Fruit fly (Drosophila melanogaster) whole organism, embryonic: ENCODE data around the gene Sec15.

Experiments
- CG11085 ChIP-seq: fragments of 200-800 bp; sonication (Bioruptor generic); IDR thresholded peaks from 2 replicates; pipeline ENCODE4 v1.3.6; 2022; ENCODE audit warnings: missing biosample characterization, missing genetic modification characterization
- CG12104 ChIP-seq: fragments of 200-800 bp; sonication (Bioruptor generic); optimal IDR thresholded peaks from 3 replicates; lab custom pipeline; 2016; ENCODE audit warnings: missing biosample characterization, missing genetic modification characterization
- CG12744 ChIP-seq: fragments of 200-800 bp; sonication (Bioruptor generic); optimal IDR thresholded peaks from 2 replicates; lab custom pipeline; 2016; ENCODE audit warnings: missing biosample characterization, missing genetic modification characterization
- CG16779 ChIP-seq: fragments of 200-800 bp; sonication (Bioruptor generic); IDR thresholded peaks from 2 replicates; pipeline ENCODE4 v1.3.6; 2022; ENCODE audit warnings: missing biosample characterization, missing genetic modification characterization
- CG17328 ChIP-seq: fragments of 200-800 bp; sonication (Bioruptor generic); IDR thresholded peaks from 2 replicates; pipeline ENCODE4 v1.3.6; 2022; ENCODE audit warnings: missing biosample characterization, missing genetic modification characterization
- CG30403 ChIP-seq: fragments of 200-800 bp; sonication (Bioruptor generic); optimal IDR thresholded peaks from 3 replicates; lab custom pipeline; 2016; ENCODE audit warnings: missing biosample characterization, missing genetic modification characterization
- CG33213 ChIP-seq: fragments of 200-800 bp; sonication (Bioruptor generic); optimal IDR thresholded peaks from 3 replicates; lab custom pipeline; 2016; ENCODE audit warnings: missing biosample characterization, missing genetic modification characterization
- CG4328 ChIP-seq: fragments of 200-800 bp; sonication (Bioruptor generic); optimal IDR thresholded peaks from 3 replicates; lab custom pipeline; 2017; ENCODE audit warnings: missing biosample characterization, missing genetic modification reagents, missing genetic modification characterization
- CG43689 ChIP-seq: fragments of 200-800 bp; sonication (Bioruptor generic); IDR thresholded peaks from 2 replicates; pipeline ENCODE4 v1.3.6; 2022; ENCODE audit warnings: missing biosample characterization, missing genetic modification characterization
- CG5245 ChIP-seq: fragments of 200-800 bp; sonication (Bioruptor generic); optimal IDR thresholded peaks from 3 replicates; lab custom pipeline; 2016; ENCODE audit warnings: missing biosample characterization, missing genetic modification characterization
- CG6683 ChIP-seq: fragments of 200-800 bp; sonication (Bioruptor generic); optimal IDR thresholded peaks from 2 replicates; lab custom pipeline; 2017; ENCODE audit warnings: missing biosample characterization, mild to moderate bottlenecking, missing genetic modification characterization, missing genetic modification reagents
- CG7839 ChIP-seq: fragments of 200-800 bp; sonication (Bioruptor generic); optimal IDR thresholded peaks from 3 replicates; lab custom pipeline; 2018; ENCODE audit warnings: missing biosample characterization, mild to moderate bottlenecking, missing genetic modification characterization, moderate library complexity
- CG8478 ChIP-seq: fragments of >200 bp; optimal IDR thresholded peaks from 2 replicates; lab custom pipeline; 2018
- CG9609 ChIP-seq: fragments of 200-800 bp; sonication (Bioruptor generic); optimal IDR thresholded peaks from 3 replicates; lab custom pipeline; 2016; ENCODE audit warnings: missing biosample characterization, missing genetic modification characterization
- CoRest ChIP-seq: fragments of 200-800 bp; sonication (Bioruptor generic); optimal IDR thresholded peaks from 3 replicates; lab custom pipeline; 2018; ENCODE audit warnings: missing biosample characterization, mild to moderate bottlenecking, missing genetic modification characterization, moderate library complexity
- CrebB ChIP-seq: fragments of 200-800 bp; sonication (Bioruptor generic); optimal IDR thresholded peaks from 3 replicates; lab custom pipeline; 2018; ENCODE audit warnings: missing biosample characterization, mild to moderate bottlenecking, missing genetic modification characterization
- D19A ChIP-seq: fragments of 200-800 bp; optimal IDR thresholded peaks from 3 replicates; lab custom pipeline; 2019; ENCODE audit warnings: missing biosample characterization, mild to moderate bottlenecking, missing genetic modification characterization, moderate library complexity
- Dp ChIP-seq: fragments of 200-800 bp; sonication (Bioruptor generic); optimal IDR thresholded peaks from 2 replicates; lab custom pipeline; 2018; ENCODE audit warnings: missing biosample characterization, mild to moderate bottlenecking, missing genetic modification characterization, moderate library complexity
- Dref ChIP-seq: fragments of 200-800 bp; sonication (Bioruptor generic); IDR thresholded peaks from 2 replicates; pipeline ENCODE4 v1.3.6; 2022; ENCODE audit warnings: missing biosample characterization, missing genetic modification characterization
- E2f2 ChIP-seq: fragments of 200-800 bp; sonication (Bioruptor generic); IDR thresholded peaks from 2 replicates; pipeline ENCODE4 v1.3.6; 2022; ENCODE audit warnings: missing biosample characterization, missing genetic modification characterization
- H2.0 ChIP-seq: fragments of 200-800 bp; sonication (Bioruptor generic); IDR thresholded peaks from 2 replicates; pipeline ENCODE4 v1.3.6; 2022; ENCODE audit warnings: missing biosample characterization, missing genetic modification characterization
- Hmx ChIP-seq: fragments of 200-800 bp; sonication (Bioruptor generic); optimal IDR thresholded peaks from 2 replicates; lab custom pipeline; 2016; ENCODE audit warnings: missing biosample characterization, missing genetic modification characterization
- Hr51 ChIP-seq, 2 experiments: fragments of 200-800 bp; sonication (Bioruptor generic); optimal IDR thresholded peaks; 2 replicates in 1 of 2; 3 replicates in 1 of 2; lab custom pipeline; 2016 to 2018; ENCODE audit warnings: missing biosample characterization in 2 of 2, missing genetic modification characterization in 2 of 2, mild to moderate bottlenecking in 1 of 2, moderate library complexity in 1 of 2
- Lhr ChIP-seq: fragments of 200-800 bp; sonication (Bioruptor generic); optimal IDR thresholded peaks from 3 replicates; lab custom pipeline; 2017; ENCODE audit warnings: mild to moderate bottlenecking, missing biosample characterization, missing genetic modification reagents, missing genetic modification characterization
- Ptx1 ChIP-seq: fragments of 200-800 bp; sonication (Bioruptor generic); IDR thresholded peaks from 2 replicates; pipeline ENCODE4 v1.3.6; 2022; ENCODE audit warnings: missing biosample characterization, missing genetic modification characterization
- Rx ChIP-seq: fragments of 200-800 bp; sonication (Bioruptor generic); IDR thresholded peaks from 2 replicates; pipeline ENCODE4 v1.3.6; 2022; ENCODE audit warnings: missing biosample characterization, missing genetic modification characterization
- TFAM ChIP-seq: fragments of 200-800 bp; sonication (Bioruptor generic); optimal IDR thresholded peaks from 2 replicates; lab custom pipeline; 2017; ENCODE audit warnings: missing biosample characterization, missing genetic modification characterization, inconsistent platforms
- ara ChIP-seq: fragments of 200-800 bp; sonication (Bioruptor generic); IDR thresholded peaks from 2 replicates; pipeline ENCODE4 v1.3.6; 2022; ENCODE audit warnings: missing biosample characterization, missing genetic modification characterization
- br ChIP-seq: fragments of >200 bp; optimal IDR thresholded peaks from 2 replicates; lab custom pipeline; 2017
- btn ChIP-seq: fragments of 200-800 bp; sonication (Bioruptor generic); optimal IDR thresholded peaks from 2 replicates; lab custom pipeline; 2016; ENCODE audit warnings: missing biosample characterization, missing genetic modification characterization
- caup ChIP-seq: fragments of 200-800 bp; sonication (Bioruptor generic); optimal IDR thresholded peaks from 3 replicates; lab custom pipeline; 2017; ENCODE audit warnings: missing biosample characterization, mild to moderate bottlenecking, missing genetic modification characterization, moderate library complexity; ENCODE audit not compliant: severe bottlenecking
- ci ChIP-seq: fragments of 200-800 bp; sonication (Bioruptor generic); IDR thresholded peaks from 3 replicates; pipeline ENCODE4 v1.3.6; 2022; ENCODE audit warnings: missing biosample characterization, missing genetic modification characterization
- corto ChIP-seq: fragments of 200-800 bp; sonication (Bioruptor generic); optimal IDR thresholded peaks from 2 replicates; lab custom pipeline; 2016; ENCODE audit warnings: missing biosample characterization, mild to moderate bottlenecking, missing genetic modification characterization, moderate library complexity
- crc ChIP-seq: fragments of 200-800 bp; sonication (Bioruptor generic); optimal IDR thresholded peaks from 2 replicates; lab custom pipeline; 2016; ENCODE audit warnings: missing biosample characterization, missing genetic modification characterization
- da ChIP-seq: fragments of 200-800 bp; sonication (Bioruptor generic); optimal IDR thresholded peaks from 2 replicates; lab custom pipeline; 2016; ENCODE audit warnings: missing biosample characterization, missing genetic modification characterization
- dm ChIP-seq: fragments of 200-800 bp; sonication (Bioruptor generic); optimal IDR thresholded peaks from 3 replicates; lab custom pipeline; 2016; ENCODE audit warnings: missing biosample characterization, missing genetic modification characterization
- esg ChIP-seq: fragments of 200-800 bp; sonication (Bioruptor generic); conservative IDR thresholded peaks from 2 replicates; pipeline ENCODE4 v1.3.6; 2022; ENCODE audit warnings: missing biosample characterization, missing genetic modification characterization
- gcm2 ChIP-seq: fragments of 200-800 bp; sonication (Bioruptor generic); optimal IDR thresholded peaks from 2 replicates; lab custom pipeline; 2016; ENCODE audit warnings: missing biosample characterization, missing genetic modification characterization
- gsb-n ChIP-seq: fragments of 200-800 bp; sonication (Bioruptor generic); optimal IDR thresholded peaks from 3 replicates; lab custom pipeline; 2018; ENCODE audit warnings: missing biosample characterization, mild to moderate bottlenecking, missing genetic modification characterization
- ken ChIP-seq: fragments of 200-800 bp; sonication (Bioruptor generic); IDR thresholded peaks from 3 replicates; pipeline ENCODE4 v1.3.6; 2022; ENCODE audit warnings: missing biosample characterization, missing genetic modification characterization
- nmo ChIP-seq: fragments of 200-800 bp; sonication (Bioruptor generic); optimal IDR thresholded peaks from 2 replicates; lab custom pipeline; 2018; ENCODE audit warnings: missing biosample characterization, mild to moderate bottlenecking, missing genetic modification characterization, moderate library complexity
- pb ChIP-seq: fragments of 200-800 bp; sonication (Bioruptor generic); optimal IDR thresholded peaks from 3 replicates; lab custom pipeline; 2016; ENCODE audit warnings: missing biosample characterization, missing genetic modification characterization
- repo ChIP-seq: fragments of 200-800 bp; sonication (Bioruptor generic); optimal IDR thresholded peaks from 2 replicates; lab custom pipeline; 2016; ENCODE audit warnings: missing biosample characterization, missing genetic modification characterization
- sc ChIP-seq, 3 experiments: fragments of >200 bp in 2 of 3; fragments of 200-800 bp in 1 of 3; sonication (Bioruptor generic) in 1 of 3; optimal IDR thresholded peaks; 2 replicates in 2 of 3; 3 replicates in 1 of 3; lab custom pipeline; 2017; ENCODE audit warnings: mild to moderate bottlenecking in 1 of 3, missing biosample characterization in 1 of 3, missing genetic modification characterization in 1 of 3, missing genetic modification reagents in 1 of 3
- sd ChIP-seq: fragments of 200-800 bp; sonication (Bioruptor generic); optimal IDR thresholded peaks from 3 replicates; lab custom pipeline; 2018; ENCODE audit warnings: missing biosample characterization, mild to moderate bottlenecking, missing genetic modification characterization, moderate library complexity
- slou ChIP-seq: fragments of 200-800 bp; sonication (Bioruptor generic); optimal IDR thresholded peaks from 3 replicates; lab custom pipeline; 2016; ENCODE audit warnings: missing biosample characterization, missing genetic modification characterization
- stwl ChIP-seq: fragments of 200-800 bp; sonication (Bioruptor generic); optimal IDR thresholded peaks from 3 replicates; lab custom pipeline; 2018; ENCODE audit warnings: missing biosample characterization, mild to moderate bottlenecking, missing genetic modification characterization, moderate library complexity
- sug ChIP-seq: fragments of 200-800 bp; optimal IDR thresholded peaks from 2 replicates; lab custom pipeline; 2019; ENCODE audit warnings: missing biosample characterization, mild to moderate bottlenecking, missing genetic modification characterization, moderate library complexity
- tap ChIP-seq: fragments of 200-800 bp; optimal IDR thresholded peaks from 3 replicates; lab custom pipeline; 2019; ENCODE audit warnings: missing biosample characterization, mild to moderate bottlenecking, missing genetic modification characterization, moderate library complexity
- twi ChIP-seq: fragments of 200-800 bp; optimal IDR thresholded peaks from 2 replicates; lab custom pipeline; 2019; ENCODE audit warnings: missing biosample characterization, mild to moderate bottlenecking, missing genetic modification characterization, moderate library complexity
- unpg ChIP-seq: fragments of 200-800 bp; sonication (Bioruptor generic); optimal IDR thresholded peaks from 3 replicates; lab custom pipeline; 2018; ENCODE audit warnings: missing biosample characterization, mild to moderate bottlenecking, missing genetic modification characterization, moderate library complexity
- usp ChIP-seq: fragments of >200 bp; optimal IDR thresholded peaks from 2 replicates; lab custom pipeline; 2017; ENCODE audit warnings: missing biosample characterization, missing genetic modification characterization

Gene Sec15

DNA sequence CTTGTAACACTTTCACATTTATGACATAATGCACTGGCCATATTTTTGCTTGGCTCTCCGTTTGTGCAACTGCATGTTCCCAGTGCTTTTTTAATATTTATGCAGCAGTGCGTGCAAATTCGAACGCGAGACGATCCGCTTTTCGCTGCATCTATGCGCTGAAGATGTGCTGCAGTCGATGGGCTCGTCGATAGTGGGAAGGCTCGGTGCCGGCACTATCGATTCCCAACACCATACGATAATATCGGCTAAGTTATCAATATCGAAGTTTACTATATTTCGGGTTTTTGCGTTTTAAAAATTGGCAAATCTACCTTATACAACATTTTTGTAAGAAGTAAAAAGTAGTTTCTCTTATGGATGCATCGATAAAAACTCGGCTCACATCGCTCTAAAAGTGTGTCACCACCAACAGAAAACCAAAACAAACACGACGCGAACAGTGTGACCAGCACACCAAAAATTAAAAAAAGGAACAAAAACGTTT lies 10.1 kb downstream of the Sec15 start, which contains the start of gene RhoGAP93B (continued):
- TF ChIP-seq nmo (peak; percentile 93), ci (GFP tag; lab: Robert Waterston, UW) (peak; percentile 88), ara (GFP tag; lab: Robert Waterston, UW) (peak; percentile 87), btn (GFP tag; lab: Kevin White, UChicago) (peak; percentile 86), CG16779 (GFP tag; lab: Robert Waterston, UW) (peak; percentile 74), pb (GFP tag; lab: Kevin White, UChicago) (peak; percentile 88), caup (GFP tag; lab: Kevin White, UChicago) (peak; percentile 85), CrebB (tag; lab: Kevin White, UChicago) (peak; percentile 56), CG17328 (GFP tag; lab: Robert Waterston, UW) (peak; percentile 88), gcm2 (no peak), CoRest (tag; lab: Kevin White, UChicago) (peak; percentile 83), CG6683 (GFP tag; lab: Kevin White, UChicago) (peak; percentile 48), tap (tag; lab: Kevin White, UChicago) (no peak), repo (GFP tag; lab: Kevin White, UChicago) (peak; percentile 76), CG12744 (GFP tag; lab: Kevin White, UChicago) (peak; percentile 74), twi (tag; lab: Kevin White, UChicago) (peak; percentile 54), H2.0 (peak; percentile 78), CG11085 (peak; percentile 90), CG33213 (GFP tag; lab: Kevin White, UChicago) (peak; percentile 81), sc (optimal IDR thresholded peaks at IDR 0.05; lab: Kevin White, UChicago) (no peak), sc (GFP tag; optimal IDR thresholded peaks at IDR 0.05; lab: Kevin White, UChicago) (peak; percentile 28), br (lab: Kevin White, UChicago) (no peak), esg (peak; percentile 90), stwl (peak; percentile 87), sug (tag; lab: Kevin White, UChicago) (peak; percentile 86), unpg (GFP tag; lab: Kevin White, UChicago) (peak; percentile 65), CG7839 (peak; percentile 76), Dref (peak; percentile 88), sd (no peak), E2f2 (GFP tag; lab: Robert Waterston, UW) (peak; percentile 84), Rx (GFP tag; lab: Robert Waterston, UW) (peak; percentile 83), CG5245 (peak; percentile 70), crc (peak; percentile 74), gsb-n (no peak), usp (GFP tag; lab: Kevin White, UChicago) (no peak), CG30403 (GFP tag; lab: Kevin White, UChicago) (peak; percentile 81), ken (GFP tag; lab: Robert Waterston, UW) (peak; percentile 83), Hmx (GFP tag; lab: Kevin White, UChicago) (no peak), Hr51 (GFP tag; optimal IDR thresholded peaks at IDR 0.05; lab: Kevin White, UChicago) (peak; percentile 75 to 89), dm (GFP tag; lab: Kevin White, UChicago) (peak; percentile 90), TFAM (GFP tag; lab: Kevin White, UChicago) (peak; percentile 37), corto (GFP tag; lab: Kevin White, UChicago) (no peak), da (peak; percentile 74), Dp (GFP tag; lab: Kevin White, UChicago) (peak; percentile 77), CG43689 (GFP tag; lab: Robert Waterston, UW) (no peak), CG12104 (GFP tag; lab: Kevin White, UChicago) (peak; percentile 69), CG9609 (GFP tag; lab: Kevin White, UChicago) (peak; percentile 93), Ptx1 (GFP tag; lab: Robert Waterston, UW) (peak; percentile 91), Lhr (GFP tag; lab: Kevin White, UChicago) (peak; percentile 94), slou (GFP tag; lab: Kevin White, UChicago) (no peak), CG4328 (GFP tag; lab: Kevin White, UChicago) (peak; percentile 71), D19A (tag; lab: Kevin White, UChicago) (peak; percentile 70), CG8478 (lab: Kevin White, UChicago) (no peak)
